Worm (Caenorhabditis elegans): Measurements from ENCODE around the gene tag-314.

DNA sequence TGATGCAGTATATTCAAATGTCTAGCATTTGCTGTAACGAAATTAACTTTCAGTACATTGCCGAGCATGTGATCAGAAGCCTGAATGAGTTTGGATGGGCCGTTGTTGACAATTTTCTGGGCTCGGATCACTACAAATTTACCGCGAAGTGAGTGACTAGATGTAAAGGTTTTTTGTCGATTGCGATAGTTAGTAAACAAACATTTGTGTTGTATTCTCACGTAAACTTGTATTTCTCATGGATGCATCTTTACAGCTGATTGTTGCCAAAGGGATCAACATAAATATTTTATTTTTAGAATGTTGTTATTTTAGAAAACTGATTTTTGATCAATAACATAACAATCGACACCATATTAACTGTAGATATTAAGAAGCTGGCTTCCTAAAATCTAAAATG, 45.5 kb upstream of the tag-314 start:
- TF ChIP-seq dox-1 (GFP tag; IDR thresholded peaks at IDR 0.05) (no peak), nfya-1 (tag; optimal IDR thresholded peaks at IDR 0.05; ENCODE audit: borderline replicate concordance, insufficient read depth) (no peak), ztf-26 (tag; optimal IDR thresholded peaks at IDR 0.05) (no peak)

Data from whole organism, young adult.